Worm (Caenorhabditis elegans) whole organism, L4 larva: Measurements from ENCODE around the gene ubc-19.

Source experiments
- ZK546.5 ChIP-seq, 2 experiments: sonication (generic microtip); optimal IDR thresholded peaks; 2 replicates each; lab custom pipeline; 2017; ENCODE audit warnings: missing biosample characterization in 2 of 2, missing genetic modification characterization in 2 of 2
- arid-1 ChIP-seq: fragments of 200-800 bp; sonication (Bioruptor generic); conservative IDR thresholded peaks from 2 replicates; pipeline ENCODE4 v1.3.6; 2022; ENCODE audit warnings: missing genetic modification reagents, missing genetic modification characterization, missing compliant biosample characterization
- ces-1 ChIP-seq: fragments of 150-350 bp; sonication (generic microtip); optimal IDR thresholded peaks from 4 replicates; lab custom pipeline; 2014; ENCODE audit warnings: missing biosample characterization, missing genetic modification reagents, missing genetic modification characterization
- daf-12 ChIP-seq: fragments of 150-350 bp; optimal IDR thresholded peaks from 2 replicates; lab custom pipeline; 2014; ENCODE audit warnings: missing biosample characterization, missing genetic modification reagents, missing genetic modification characterization
- duxl-1 ChIP-seq: sonication (generic microtip); optimal IDR thresholded peaks from 2 replicates; lab custom pipeline; 2016; ENCODE audit warnings: mild to moderate bottlenecking, missing genetic modification characterization, moderate library complexity, missing compliant biosample characterization; ENCODE audit not compliant: poor library complexity
- fkh-10 ChIP-seq: fragments of 150-350 bp; optimal IDR thresholded peaks from 2 replicates; lab custom pipeline; 2014; ENCODE audit warnings: missing biosample characterization, missing genetic modification reagents, missing genetic modification characterization
- fos-1 ChIP-seq: fragments of 150-350 bp; optimal IDR thresholded peaks from 2 replicates; lab custom pipeline; 2014; ENCODE audit warnings: missing biosample characterization, missing genetic modification characterization
- lin-13 ChIP-seq: fragments of 150-350 bp; optimal IDR thresholded peaks from 2 replicates; lab custom pipeline; 2014; ENCODE audit warnings: missing biosample characterization, missing genetic modification reagents, missing genetic modification characterization
- lin-39 ChIP-seq: fragments of 150-350 bp; optimal IDR thresholded peaks from 2 replicates; lab custom pipeline; 2014; ENCODE audit warnings: missing biosample characterization, missing genetic modification reagents, missing genetic modification characterization
- mxl-2 ChIP-seq: fragments of 200-800 bp; sonication (Bioruptor generic); conservative IDR thresholded peaks from 2 replicates; pipeline ENCODE4 v1.3.6; 2022; ENCODE audit warnings: missing genetic modification reagents, missing genetic modification characterization, missing compliant biosample characterization
- nhr-6 ChIP-seq: fragments of 150-350 bp; optimal IDR thresholded peaks from 2 replicates; lab custom pipeline; 2014; ENCODE audit warnings: missing biosample characterization, missing genetic modification characterization
- nhr-77 ChIP-seq: fragments of 150-350 bp; optimal IDR thresholded peaks from 2 replicates; lab custom pipeline; 2014; ENCODE audit warnings: missing biosample characterization, missing genetic modification characterization
- pha-4 ChIP-seq, 2 experiments: fragments of 150-350 bp in 1 of 2; fragments of 200-800 bp in 1 of 2; sonication (Bioruptor generic) in 1 of 2; IDR thresholded peaks in 1 of 2; optimal IDR thresholded peaks in 1 of 2; 2 replicates each; pipeline versions ENCODE4 v1.3.6 to Lab custom; 2014 to 2022; ENCODE audit warnings: missing genetic modification characterization in 2 of 2, missing genetic modification reagents in 2 of 2, missing biosample characterization in 1 of 2, missing compliant biosample characterization in 1 of 2
- snpc-1.2 ChIP-seq: fragments of 200-800 bp; sonication (Bioruptor generic); IDR thresholded peaks from 2 replicates; pipeline ENCODE4 v1.3.6; 2022; ENCODE audit warnings: missing genetic modification reagents, missing genetic modification characterization, missing compliant biosample characterization

- no peak for TF ChIP-seq arid-1 (GFP tag; lab: Robert Waterston, UW)
- TF ChIP-seq mxl-2 (GFP tag; lab: Robert Waterston, UW): no peak
- TF ChIP-seq fos-1 (tag; lab: Kevin White, UChicago): no peak
- no peak for TF ChIP-seq pha-4 (GFP tag; IDR thresholded peaks at IDR 0.05; lab: Robert Waterston, UW)
- TF ChIP-seq pha-4 (tag; optimal IDR thresholded peaks at IDR 0.05; lab: Kevin White, UChicago): no peak
- no peak for TF ChIP-seq daf-12 (tag; lab: Kevin White, UChicago)
- TF ChIP-seq lin-13: no peak
- TF ChIP-seq snpc-1.2 (GFP tag; lab: Robert Waterston, UW): no peak
- no peak for TF ChIP-seq duxl-1
- TF ChIP-seq ces-1 (GFP tag; lab: Kevin White, UChicago): no peak
- TF ChIP-seq ZK546.5 (tag; optimal IDR thresholded peaks at IDR 0.05; lab: Kevin White, UChicago): no peak
- TF ChIP-seq nhr-6: no peak
- TF ChIP-seq nhr-77 (tag; lab: Kevin White, UChicago): no peak
- TF ChIP-seq fkh-10 (GFP tag; lab: Kevin White, UChicago): no peak
- TF ChIP-seq lin-39 (tag; lab: Kevin White, UChicago): no peak
These were observed 25.5 kb downstream of the ubc-19 start, which contains the start of gene Y69H2.3 for ce11 chrV:18664026-18664425.
